Worm (Caenorhabditis elegans) whole organism, L2 larva: ENCODE results near the gene cyp-25A4.

Source experiments
- lin-13 ChIP-seq: fragments of 150-350 bp; optimal IDR thresholded peaks from 2 replicates; lab custom pipeline; 2014; ENCODE audit warnings: missing biosample characterization, missing genetic modification reagents, missing genetic modification characterization
- mdl-1 ChIP-seq, 2 experiments: fragments of 150-350 bp in 1 of 2; sonication (generic microtip) in 1 of 2; optimal IDR thresholded peaks; 2 replicates each; lab custom pipeline; 2017; ENCODE audit warnings: missing biosample characterization in 2 of 2, missing genetic modification characterization in 2 of 2
- ztf-1 ChIP-seq: fragments of 200-800 bp; sonication (Bioruptor generic); conservative IDR thresholded peaks from 2 replicates; pipeline ENCODE4 v1.3.6; 2022; ENCODE audit warnings: missing genetic modification characterization, missing compliant biosample characterization

DNA sequence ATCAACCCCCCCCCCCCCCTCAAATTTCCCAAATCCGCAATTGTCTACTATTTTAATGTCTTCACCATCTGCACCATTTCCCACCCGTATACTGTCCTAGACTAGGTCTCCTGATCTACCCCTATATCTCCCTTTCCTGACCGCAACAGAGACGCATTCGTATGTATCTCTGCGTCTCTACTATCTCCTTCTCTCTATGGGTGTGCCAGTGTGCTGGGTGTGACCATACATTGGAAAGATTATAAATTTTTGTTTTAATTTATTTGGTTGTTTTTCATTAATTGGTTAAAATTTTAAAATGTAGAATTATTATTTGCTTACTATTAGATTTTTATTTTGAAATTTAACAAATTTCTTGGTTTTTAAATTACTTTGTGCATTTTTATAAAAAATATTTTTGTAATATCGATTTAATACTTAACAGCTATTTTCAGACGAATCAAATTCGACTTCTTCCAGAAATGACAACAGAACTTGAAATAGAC is 29.9 kb downstream of the cyp-25A4 start, which contains the start of gene amx-1:
- TF ChIP-seq lin-13 (GFP tag; lab: Kevin White, UChicago) (no peak), ztf-1 (GFP tag; lab: Robert Waterston, UW) (no peak), mdl-1 (tag; optimal IDR thresholded peaks at IDR 0.05; lab: Kevin White, UChicago) (no peak)
